Worm (Caenorhabditis elegans) whole organism, L2 larva: ENCODE results near the gene sre-36.

Experiments used
- C34F6.9 ChIP-seq: fragments of 150-350 bp; optimal IDR thresholded peaks from 2 replicates; lab custom pipeline; 2014; ENCODE audit warnings: missing biosample characterization, missing genetic modification characterization
- F13H6.1 ChIP-seq: sonication (generic microtip); optimal IDR thresholded peaks from 2 replicates; lab custom pipeline; 2016; ENCODE audit warnings: missing genetic modification characterization, missing compliant biosample characterization
- R02D3.7 ChIP-seq: fragments of 150-350 bp; optimal IDR thresholded peaks from 2 replicates; lab custom pipeline; 2014; ENCODE audit warnings: missing biosample characterization, missing genetic modification characterization
- Y55F3AM.14 ChIP-seq: fragments of 200-800 bp; sonication (Bioruptor generic); optimal IDR thresholded peaks from 2 replicates; lab custom pipeline; 2018; ENCODE audit warnings: mild to moderate bottlenecking, missing genetic modification characterization, missing compliant biosample characterization
- ZK546.5 ChIP-seq: sonication (generic microtip); optimal IDR thresholded peaks from 2 replicates; lab custom pipeline; 2017; ENCODE audit warnings: missing biosample characterization, missing genetic modification characterization
- aly-2 ChIP-seq: fragments of 150-350 bp; optimal IDR thresholded peaks from 2 replicates; lab custom pipeline; 2014; ENCODE audit warnings: missing biosample characterization, missing genetic modification characterization
- ama-1 ChIP-seq: fragments of 150-350 bp; optimal IDR thresholded peaks from 2 replicates; lab custom pipeline; 2018; ENCODE audit warnings: inconsistent platforms
- blmp-1 ChIP-seq: sonication (generic microtip); optimal IDR thresholded peaks from 2 replicates; lab custom pipeline; 2017; ENCODE audit warnings: missing genetic modification characterization, mild to moderate bottlenecking, missing compliant biosample characterization, antibody characterized with exemption, moderate library complexity; ENCODE audit not compliant: insufficient read depth
- ceh-82 ChIP-seq: fragments of 150-350 bp; optimal IDR thresholded peaks from 2 replicates; lab custom pipeline; 2014; ENCODE audit warnings: missing biosample characterization, missing genetic modification characterization
- crh-2 ChIP-seq: sonication (generic microtip); optimal IDR thresholded peaks from 2 replicates; lab custom pipeline; 2017; ENCODE audit warnings: missing biosample characterization, missing genetic modification characterization
- egl-27 ChIP-seq: sonication (generic microtip); optimal IDR thresholded peaks from 3 replicates; lab custom pipeline; 2017; ENCODE audit warnings: missing biosample characterization, missing genetic modification reagents, missing genetic modification characterization
- elt-1 ChIP-seq: fragments of 150-350 bp; optimal IDR thresholded peaks from 2 replicates; lab custom pipeline; 2014; ENCODE audit warnings: missing biosample characterization, missing genetic modification characterization
- elt-3 ChIP-seq: sonication (generic microtip); optimal IDR thresholded peaks from 2 replicates; lab custom pipeline; 2017; ENCODE audit warnings: missing biosample characterization, missing genetic modification characterization
- fos-1 ChIP-seq: fragments of 150-350 bp; optimal IDR thresholded peaks from 2 replicates; lab custom pipeline; 2014; ENCODE audit warnings: missing biosample characterization, missing genetic modification characterization
- gmeb-1 ChIP-seq: fragments of 150-350 bp; optimal IDR thresholded peaks from 2 replicates; lab custom pipeline; 2014; ENCODE audit warnings: missing biosample characterization, missing genetic modification characterization
- lin-11 ChIP-seq: fragments of 150-350 bp; sonication (generic microtip); optimal IDR thresholded peaks from 2 replicates; lab custom pipeline; 2014; ENCODE audit warnings: missing biosample characterization, missing genetic modification characterization, inconsistent platforms, mixed read lengths
- lin-13 ChIP-seq: fragments of 150-350 bp; optimal IDR thresholded peaks from 2 replicates; lab custom pipeline; 2014; ENCODE audit warnings: missing biosample characterization, missing genetic modification reagents, missing genetic modification characterization
- lsy-2 ChIP-seq, 2 experiments: fragments of 150-350 bp in 1 of 2; sonication (generic microtip) in 1 of 2; optimal IDR thresholded peaks; 2 replicates each; lab custom pipeline; 2014 to 2017; ENCODE audit warnings: missing biosample characterization in 2 of 2, missing genetic modification characterization in 2 of 2
- mab-5 ChIP-seq: fragments of 150-350 bp; optimal IDR thresholded peaks from 2 replicates; lab custom pipeline; 2014; ENCODE audit warnings: missing biosample characterization, missing genetic modification characterization
- mdl-1 ChIP-seq, 2 experiments: fragments of 150-350 bp in 1 of 2; sonication (generic microtip) in 1 of 2; optimal IDR thresholded peaks; 2 replicates each; lab custom pipeline; 2017; ENCODE audit warnings: missing biosample characterization in 2 of 2, missing genetic modification characterization in 2 of 2
- nhr-12 ChIP-seq: fragments of 150-350 bp; optimal IDR thresholded peaks from 2 replicates; lab custom pipeline; 2014; ENCODE audit warnings: missing biosample characterization, missing genetic modification characterization
- nhr-129 ChIP-seq: fragments of 150-350 bp; optimal IDR thresholded peaks from 2 replicates; lab custom pipeline; 2014; ENCODE audit warnings: missing biosample characterization, missing genetic modification characterization
- nhr-21 ChIP-seq: fragments of 150-350 bp; optimal IDR thresholded peaks from 2 replicates; lab custom pipeline; 2014; ENCODE audit warnings: missing biosample characterization, missing genetic modification characterization
- nhr-23 ChIP-seq: fragments of 150-350 bp; optimal IDR thresholded peaks from 2 replicates; lab custom pipeline; 2014; ENCODE audit warnings: missing biosample characterization, missing genetic modification reagents, missing genetic modification characterization
- nhr-237 ChIP-seq: fragments of 150-350 bp; optimal IDR thresholded peaks from 2 replicates; lab custom pipeline; 2014; ENCODE audit warnings: missing biosample characterization, missing genetic modification characterization
- nhr-25 ChIP-seq: fragments of 150-350 bp; sonication (generic microtip); optimal IDR thresholded peaks from 3 replicates; lab custom pipeline; 2014; ENCODE audit warnings: missing biosample characterization, missing genetic modification characterization
- sma-3 ChIP-seq: sonication (generic microtip); optimal IDR thresholded peaks from 2 replicates; lab custom pipeline; 2016; ENCODE audit warnings: missing genetic modification reagents, missing genetic modification characterization, missing compliant biosample characterization
- sma-9 ChIP-seq, 2 experiments: fragments of 150-350 bp in 1 of 2; sonication (generic microtip) in 1 of 2; optimal IDR thresholded peaks; 2 replicates each; lab custom pipeline; 2014 to 2016; ENCODE audit warnings: missing genetic modification characterization in 2 of 2, mild to moderate bottlenecking in 1 of 2, missing biosample characterization in 1 of 2, missing compliant biosample characterization in 1 of 2, missing genetic modification reagents in 1 of 2, moderate library complexity in 1 of 2
- snpc-4 ChIP-seq: fragments of 150-350 bp; optimal IDR thresholded peaks from 2 replicates; lab custom pipeline; 2014; ENCODE audit warnings: missing biosample characterization, missing genetic modification characterization
- unc-39 ChIP-seq: fragments of 150-350 bp; optimal IDR thresholded peaks from 2 replicates; lab custom pipeline; 2014; ENCODE audit warnings: missing biosample characterization, missing genetic modification characterization
- unc-55 ChIP-seq: fragments of 150-350 bp; sonication (generic microtip); optimal IDR thresholded peaks from 3 replicates; lab custom pipeline; 2014; ENCODE audit warnings: missing biosample characterization, missing genetic modification reagents, missing genetic modification characterization
- unc-62 ChIP-seq: fragments of 150-350 bp; optimal IDR thresholded peaks from 2 replicates; lab custom pipeline; 2014; ENCODE audit warnings: missing biosample characterization, missing genetic modification reagents, missing genetic modification characterization
- zag-1 ChIP-seq: fragments of 150-350 bp; optimal IDR thresholded peaks from 2 replicates; lab custom pipeline; 2014; ENCODE audit warnings: missing biosample characterization, missing genetic modification characterization
- ztf-11 ChIP-seq: sonication (generic microtip); optimal IDR thresholded peaks from 2 replicates; lab custom pipeline; 2017; ENCODE audit warnings: missing biosample characterization, missing genetic modification characterization

Gene sre-36

ce11 chrV:16356798-16357197, 42.7 kb upstream of the sre-36 start:
- TF ChIP-seq nhr-12, result no peak
- no peak for TF ChIP-seq lin-13 (GFP tag; lab: Kevin White, UChicago)
- no peak for TF ChIP-seq crh-2 (tag; lab: Kevin White, UChicago)
- TF ChIP-seq sma-3 (GFP tag; lab: Kevin White, UChicago), result no peak
- TF ChIP-seq gmeb-1, result no peak
- TF ChIP-seq Y55F3AM.14 (GFP tag; lab: Kevin White, UChicago), result no peak
- no peak for TF ChIP-seq nhr-21 (tag; lab: Kevin White, UChicago)
- no peak for TF ChIP-seq elt-1 (tag; lab: Kevin White, UChicago)

DNA sequence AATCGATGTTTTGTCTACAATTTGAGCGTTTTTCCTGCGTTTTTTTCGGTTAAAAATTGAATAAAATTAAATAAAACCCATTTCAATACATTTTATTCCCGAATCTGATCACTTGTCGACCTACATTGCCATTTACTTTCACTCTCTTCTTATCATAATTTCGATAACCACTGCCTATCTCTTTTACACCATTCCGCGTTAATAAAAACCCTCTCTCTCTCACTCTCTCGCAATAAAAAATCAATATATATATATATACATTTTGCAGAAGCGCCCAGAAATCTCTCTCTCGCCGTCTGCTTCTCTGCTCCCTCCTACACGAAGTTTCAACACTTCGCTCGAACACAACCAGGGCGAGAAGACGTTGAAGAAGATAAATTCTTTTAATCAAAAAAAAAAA, 42.2 kb upstream of the sre-36 start, which contains the start of gene pptr-1:
pptr-1 (plus strand) TSS at position 269 of the 400 bp plus-strand sequence.
- peak; percentile 86 for TF ChIP-seq blmp-1 (tag; lab: Kevin White, UChicago)
- peak; percentile 70 for TF ChIP-seq fos-1 (tag; lab: Kevin White, UChicago)
- peak; percentile 12 for TF ChIP-seq crh-2 (tag; lab: Kevin White, UChicago)
- no peak for TF ChIP-seq Y55F3AM.14 (GFP tag; lab: Kevin White, UChicago)
- TF ChIP-seq unc-39, result no peak
- TF ChIP-seq ZK546.5 (tag; lab: Kevin White, UChicago), result no peak

DNA sequence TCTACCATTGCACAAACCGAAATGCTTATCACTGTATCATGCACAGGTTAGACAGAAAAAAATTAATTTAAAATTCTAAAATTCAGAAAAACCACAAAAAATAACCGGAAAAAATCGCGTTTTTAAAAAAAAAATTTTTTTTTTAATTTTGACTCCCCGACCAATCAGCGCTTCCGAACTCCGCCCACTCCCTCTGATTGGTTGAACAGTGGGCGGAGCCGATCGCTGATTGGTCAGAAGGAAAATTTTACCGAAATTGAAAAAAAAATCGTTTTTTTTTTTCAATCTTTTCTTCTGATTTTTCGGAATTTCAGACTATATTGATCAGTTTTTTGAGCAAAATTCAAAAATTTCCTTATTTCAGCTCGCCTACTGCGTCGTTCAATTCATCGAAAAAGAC, 38.1 kb upstream of the sre-36 start:
- TF ChIP-seq nhr-23 (tag; lab: Kevin White, UChicago) (no peak), gmeb-1 (no peak), mab-5 (tag; lab: Kevin White, UChicago) (no peak), unc-62 (GFP tag; lab: Kevin White, UChicago) (no peak), fos-1 (tag; lab: Kevin White, UChicago) (no peak), mdl-1 (tag; optimal IDR thresholded peaks at IDR 0.05; lab: Kevin White, UChicago) (no peak), ZK546.5 (tag; lab: Kevin White, UChicago) (no peak), C34F6.9 (no peak), elt-3 (no peak), unc-55 (GFP tag; lab: Kevin White, UChicago) (no peak), sma-9 (GFP tag; optimal IDR thresholded peaks at IDR 0.05; lab: Kevin White, UChicago) (no peak), sma-9 (tag; optimal IDR thresholded peaks at IDR 0.05; lab: Kevin White, UChicago) (no peak), elt-1 (tag; lab: Kevin White, UChicago) (no peak)

- TF ChIP-seq nhr-237 (tag; lab: Kevin White, UChicago), result no peak
- TF ChIP-seq nhr-129 (tag; lab: Kevin White, UChicago), result peak; percentile 11
Observed at ce11 chrV:16367575-16367974, 31.9 kb upstream of the sre-36 start, which contains the start of gene W08G11.3. W08G11.3 (plus strand) TSS chrV:16367681.

DNA sequence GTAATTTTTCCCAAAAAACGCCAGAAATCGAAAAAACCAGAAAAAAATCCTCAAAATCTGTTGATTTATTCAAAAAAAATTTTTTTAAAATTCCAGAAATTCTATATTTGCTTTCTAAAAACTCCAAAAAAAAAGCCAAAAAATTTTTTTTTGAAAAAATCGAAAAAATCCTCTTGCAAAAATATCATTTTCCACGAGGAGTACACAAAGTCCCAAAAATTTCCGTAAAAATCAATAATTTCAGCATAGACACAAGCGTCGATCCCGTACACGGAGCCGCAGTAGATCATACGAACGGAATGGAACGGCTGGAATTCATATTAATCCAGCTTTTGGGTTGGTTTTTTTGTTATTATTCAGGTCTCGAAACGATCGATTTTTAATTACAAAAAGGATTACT, 31.3 kb upstream of the sre-36 start:
- TF ChIP-seq blmp-1 (tag; lab: Kevin White, UChicago), result no peak
- TF ChIP-seq, all 48 proteins: peak for 0

ce11 chrV:16370039-16370438, 29.4 kb upstream of the sre-36 start:
- peak; percentile 6 for TF ChIP-seq lin-11 (tag; lab: Kevin White, UChicago)
- peak; percentile 67 for TF ChIP-seq unc-55 (GFP tag; lab: Kevin White, UChicago)
- no peak for TF ChIP-seq nhr-237 (tag; lab: Kevin White, UChicago)
- TF ChIP-seq elt-1 (tag; lab: Kevin White, UChicago), result no peak
- no peak for TF ChIP-seq nhr-25 (tag; lab: Kevin White, UChicago)
- TF ChIP-seq mab-5 (tag; lab: Kevin White, UChicago), result peak; percentile 15
- TF ChIP-seq Y55F3AM.14 (GFP tag; lab: Kevin White, UChicago), result peak; percentile 70
- no peak for TF ChIP-seq unc-39
- TF ChIP-seq ztf-11 (tag; lab: Kevin White, UChicago), result no peak
- no peak for TF ChIP-seq elt-3
- TF ChIP-seq gmeb-1, result peak; percentile 73
- peak; percentile 54 for TF ChIP-seq nhr-21 (tag; lab: Kevin White, UChicago)
- peak; percentile 68 for TF ChIP-seq crh-2 (tag; lab: Kevin White, UChicago)
- TF ChIP-seq lsy-2 (tag; optimal IDR thresholded peaks at IDR 0.05; lab: Kevin White, UChicago), result peak; percentile 16 to 55
- TF ChIP-seq blmp-1 (tag; lab: Kevin White, UChicago), result peak; percentile 19
- peak; percentile 20 for TF ChIP-seq ceh-82 (tag; lab: Kevin White, UChicago)
- TF ChIP-seq unc-62 (GFP tag; lab: Kevin White, UChicago), result no peak
- peak; percentile 72 for TF ChIP-seq egl-27
- TF ChIP-seq F13H6.1, result peak; percentile 72
- peak; percentile 70 for TF ChIP-seq snpc-4 (tag; lab: Kevin White, UChicago)
- no peak for TF ChIP-seq ama-1 (lab: Kevin White, UChicago)
- TF ChIP-seq sma-3 (GFP tag; lab: Kevin White, UChicago), result peak; percentile 78
- TF ChIP-seq zag-1 (tag; lab: Kevin White, UChicago), result peak; percentile 26
- peak; percentile 71 for TF ChIP-seq fos-1 (tag; lab: Kevin White, UChicago)
- no peak for TF ChIP-seq R02D3.7 (tag; lab: Kevin White, UChicago)
- peak; percentile 63 for TF ChIP-seq lin-13 (GFP tag; lab: Kevin White, UChicago)
- no peak for TF ChIP-seq aly-2 (tag; lab: Kevin White, UChicago)
- TF ChIP-seq C34F6.9, result peak; percentile 45
- TF ChIP-seq sma-9 (GFP tag; optimal IDR thresholded peaks at IDR 0.05; lab: Kevin White, UChicago), result peak; percentile 84
- TF ChIP-seq sma-9 (tag; optimal IDR thresholded peaks at IDR 0.05; lab: Kevin White, UChicago), result no peak
- peak; percentile 90 for TF ChIP-seq nhr-129 (tag; lab: Kevin White, UChicago)
